Worm (Caenorhabditis elegans) whole organism, L3 larva: Measurements from ENCODE around the gene bath-3.

ENCODE experiments used
- ceh-9 ChIP-seq: sonication (generic microtip); optimal IDR thresholded peaks from 2 replicates; lab custom pipeline; 2018; ENCODE audit warnings: missing biosample characterization, missing genetic modification characterization
- elt-2 ChIP-seq: sonication (generic microtip); optimal IDR thresholded peaks from 2 replicates; lab custom pipeline; 2016; ENCODE audit warnings: missing genetic modification reagents, mild to moderate bottlenecking, missing genetic modification characterization, missing compliant biosample characterization
- eor-1 ChIP-seq, 2 experiments: fragments of 150-350 bp; optimal IDR thresholded peaks; 2 replicates each; lab custom pipeline; 2014 to 2018; ENCODE audit warnings: missing biosample characterization in 2 of 2, missing genetic modification characterization in 2 of 2
- fkh-10 ChIP-seq: sonication (generic microtip); optimal IDR thresholded peaks from 2 replicates; lab custom pipeline; 2017; ENCODE audit warnings: missing biosample characterization, missing genetic modification reagents, missing genetic modification characterization
- nhr-12 ChIP-seq: fragments of 150-350 bp; optimal IDR thresholded peaks from 2 replicates; lab custom pipeline; 2014; ENCODE audit warnings: missing biosample characterization, missing genetic modification characterization
- nhr-77 ChIP-seq: fragments of 150-350 bp; optimal IDR thresholded peaks from 2 replicates; lab custom pipeline; 2014; ENCODE audit warnings: missing biosample characterization, missing genetic modification characterization
- pqm-1 ChIP-seq: fragments of 150-350 bp; optimal IDR thresholded peaks from 2 replicates; lab custom pipeline; 2017; ENCODE audit warnings: missing biosample characterization, missing genetic modification characterization, inconsistent platforms
- skn-1 ChIP-seq: fragments of 150-350 bp; optimal IDR thresholded peaks from 2 replicates; lab custom pipeline; 2014; ENCODE audit warnings: missing biosample characterization, missing genetic modification characterization
- tbx-2 ChIP-seq: sonication (generic microtip); optimal IDR thresholded peaks from 2 replicates; lab custom pipeline; 2016; ENCODE audit warnings: mild to moderate bottlenecking, missing genetic modification characterization, missing compliant biosample characterization
- unc-39 ChIP-seq: sonication (generic microtip); optimal IDR thresholded peaks from 4 replicates; lab custom pipeline; 2017; ENCODE audit warnings: missing biosample characterization, missing genetic modification characterization
- zag-1 ChIP-seq: fragments of 150-350 bp; optimal IDR thresholded peaks from 2 replicates; lab custom pipeline; 2014; ENCODE audit warnings: missing biosample characterization, missing genetic modification characterization
- ztf-11 ChIP-seq: fragments of 150-350 bp; optimal IDR thresholded peaks from 2 replicates; lab custom pipeline; 2014; ENCODE audit warnings: missing biosample characterization, missing genetic modification characterization

The bath-3 gene

DNA sequence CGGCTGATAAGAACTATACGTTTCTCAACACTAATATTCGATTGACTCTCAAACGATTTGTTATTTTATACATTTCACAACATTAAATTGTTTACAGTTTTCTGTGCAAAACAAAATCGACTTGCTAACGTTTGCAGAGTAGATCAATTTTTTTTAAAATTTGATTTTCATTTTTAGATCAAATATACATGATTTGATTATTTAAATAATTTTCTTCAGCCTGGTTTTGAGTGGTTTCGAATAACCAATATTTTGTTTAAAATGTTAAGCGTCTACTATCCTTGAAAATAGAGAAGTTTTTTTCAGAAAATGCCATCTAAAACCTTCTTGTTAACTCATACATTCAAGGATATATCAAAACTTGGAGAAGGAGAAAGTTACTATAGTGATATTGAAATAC lies 36.5 kb downstream of the bath-3 start, which contains the start of gene math-21:
TSS of gene math-21 (plus strand) at position 301 of the 400 bp plus-strand sequence.
- TF ChIP-seq pqm-1 (tag; lab: Kevin White, UChicago) (no peak), nhr-77 (tag; lab: Kevin White, UChicago) (no peak)

DNA sequence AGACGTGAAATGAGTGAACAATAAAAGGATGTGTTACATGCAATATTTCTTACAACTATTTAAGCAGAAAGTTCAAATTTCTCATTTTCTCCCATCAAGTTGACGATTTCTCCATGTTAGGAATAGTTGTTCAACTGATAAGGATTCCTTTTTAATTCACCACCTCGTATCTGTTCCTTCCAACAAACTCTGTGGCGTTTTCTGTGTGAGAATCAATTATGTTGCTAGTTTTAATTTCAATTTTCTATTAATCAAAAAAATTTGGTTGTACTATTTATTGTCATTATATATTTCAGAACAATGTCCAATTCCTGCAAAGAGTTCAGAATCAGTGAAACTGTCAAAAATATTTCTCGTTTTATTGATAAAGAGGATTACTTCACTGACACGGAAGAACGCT lies 41.3 kb downstream of the bath-3 start, which contains the start of gene math-44:
TSS of gene math-44 (plus strand) at position 301 of the 400 bp plus-strand sequence.
- TF ChIP-seq eor-1 (tag; optimal IDR thresholded peaks at IDR 0.05; lab: Kevin White, UChicago) = no peak
- no peak for TF ChIP-seq ceh-9 (tag; lab: Kevin White, UChicago)
- no peak for TF ChIP-seq nhr-12 (tag; lab: Kevin White, UChicago)
- no peak for TF ChIP-seq unc-39 (tag; lab: Kevin White, UChicago)
- TF ChIP-seq nhr-77 (tag; lab: Kevin White, UChicago) = no peak
- peak; percentile 22 for TF ChIP-seq elt-2 (tag; lab: Kevin White, UChicago)
- TF ChIP-seq fkh-10 (GFP tag; lab: Kevin White, UChicago) = no peak
- no peak for TF ChIP-seq zag-1
- TF ChIP-seq skn-1 (tag; lab: Kevin White, UChicago) = no peak

DNA sequence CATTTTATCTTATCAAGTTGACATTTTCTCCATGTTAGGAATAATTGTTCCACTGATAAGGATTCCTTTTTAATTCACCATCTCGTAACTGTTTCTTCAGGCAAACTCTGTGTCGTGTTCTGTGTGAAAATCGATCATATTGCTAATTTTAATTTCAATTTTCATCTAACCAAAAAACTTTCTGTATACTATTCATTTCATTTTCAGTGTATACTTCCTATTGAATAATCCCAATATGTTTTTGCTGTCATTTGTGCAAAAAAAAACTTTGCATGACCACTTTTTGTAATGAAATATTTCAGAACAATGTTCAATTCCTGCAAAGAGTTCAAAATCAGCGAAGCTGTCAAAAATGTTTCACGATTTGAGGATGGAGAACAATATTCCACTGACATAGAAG lies 43.3 kb downstream of the bath-3 start, which contains the start of gene Y16E11A.4:
TSS of gene Y16E11A.4 (plus strand) at position 301 of the 400 bp plus-strand sequence.
- TF ChIP-seq elt-2 (tag; lab: Kevin White, UChicago) = peak; percentile 26
- TF ChIP-seq ztf-11 (tag; lab: Kevin White, UChicago) = no peak
- no peak for TF ChIP-seq tbx-2 (tag; lab: Kevin White, UChicago)
